Worm (Caenorhabditis elegans): ENCODE measurements around the gene F35B12.9.

DNA sequence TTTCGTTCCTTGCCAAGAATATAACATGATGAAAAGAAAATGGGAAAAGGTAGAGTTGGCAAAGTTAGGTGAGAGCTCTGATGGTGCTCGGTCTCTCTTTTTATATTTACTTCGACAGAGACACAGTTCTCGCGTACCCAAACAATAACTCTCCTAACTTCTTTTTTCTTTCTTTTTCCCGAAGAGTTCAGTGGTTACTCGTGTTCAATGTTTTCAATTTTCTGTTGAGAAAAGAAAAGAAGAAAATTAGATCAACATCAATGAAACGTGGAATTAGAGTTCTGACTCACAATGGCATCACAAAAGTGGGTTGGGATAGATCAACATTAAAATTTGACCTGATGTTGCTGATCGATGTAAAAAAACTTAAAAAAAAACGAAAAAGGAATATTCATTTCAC, 5.5 kb downstream of the F35B12.9 start, which contains the start of gene idpp-16:
- TF ChIP-seq skn-1 (tag; optimal IDR thresholded peaks at IDR 0.05) (no peak), nhr-25 (tag; optimal IDR thresholded peaks at IDR 0.05) (no peak)
